Worm (Caenorhabditis elegans): ENCODE data around the gene srbc-70.

srbc-70 gene

DNA sequence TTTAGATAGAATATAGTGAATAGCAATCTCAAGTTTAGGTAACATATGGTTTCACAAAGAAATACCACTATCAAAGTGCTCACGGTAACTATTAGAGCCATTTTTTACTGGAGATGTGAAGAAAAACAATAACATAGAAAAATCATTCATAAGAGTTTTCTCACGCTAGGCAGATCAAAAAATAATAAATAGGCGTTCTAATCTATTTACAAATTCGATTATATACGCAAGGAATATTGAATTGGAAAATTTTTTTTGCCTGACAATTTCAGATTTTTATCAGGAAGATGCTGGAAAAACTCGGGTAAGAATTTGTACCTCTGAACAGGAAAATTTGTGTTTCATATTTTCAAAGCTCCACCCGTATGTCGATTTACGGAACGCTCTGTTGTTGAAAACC, at the start of gene srbc-70:
TSS of gene srbc-70 (minus strand) at position 101 of the 400 bp plus-strand sequence.
- TF ChIP-seq dmd-8 (GFP tag; IDR thresholded peaks at IDR 0.05) (no peak), mxl-3 (GFP tag; optimal IDR thresholded peaks at IDR 0.05) (no peak), ama-1 (optimal IDR thresholded peaks at IDR 0.05) (no peak), lin-15B (tag; optimal IDR thresholded peaks at IDR 0.05) (no peak), F37D6.2 (tag; optimal IDR thresholded peaks at IDR 0.05) (no peak), R02D3.7 (tag; optimal IDR thresholded peaks at IDR 0.05) (no peak), dpl-1 (GFP tag; optimal IDR thresholded peaks at IDR 0.05) (no peak), zfp-3 (GFP tag; conservative IDR thresholded peaks at IDR 0.05) (no peak)

- TF ChIP-seq ceh-44 (GFP tag; IDR thresholded peaks at IDR 0.05), result no peak
Measured at ce11 chrIV:4272167-4272566, 44.4 kb upstream of the srbc-70 start, which contains the start of gene F36A4.1. F36A4.1 (plus strand) TSS chrIV:4272467.

DNA sequence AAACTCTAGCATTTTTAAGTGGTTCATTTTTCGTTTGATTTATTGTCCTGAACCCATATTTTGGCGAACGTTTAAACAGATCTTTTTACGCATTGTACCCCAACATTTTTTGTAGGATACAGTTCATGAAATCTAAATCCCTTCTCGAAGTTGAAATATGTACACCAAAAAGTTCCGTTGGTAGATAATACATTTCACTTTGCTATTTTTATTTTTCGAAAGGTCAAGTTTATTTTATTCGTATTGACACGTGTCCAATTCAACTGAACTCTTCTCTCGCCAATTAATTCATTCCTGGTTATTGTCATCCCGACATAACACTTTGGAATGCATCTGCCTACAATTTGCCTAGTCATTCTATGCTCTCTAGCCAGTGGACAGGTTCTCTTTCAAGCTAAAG, 43.1 kb upstream of the srbc-70 start, which contains the start of gene F36A4.2:
TSS of gene F36A4.2 (plus strand) at position 301 of the 400 bp plus-strand sequence.
- TF ChIP-seq nhr-28 (tag; optimal IDR thresholded peaks at IDR 0.05), result no peak
- no peak for TF ChIP-seq unc-130 (GFP tag; optimal IDR thresholded peaks at IDR 0.05)
- no peak for TF ChIP-seq F49E8.2 (tag; optimal IDR thresholded peaks at IDR 0.05; ENCODE audit: borderline replicate concordance)
- TF ChIP-seq saeg-2 (GFP tag; IDR thresholded peaks at IDR 0.05), result no peak
- TF ChIP-seq daf-16 (GFP tag; optimal IDR thresholded peaks at IDR 0.05), result no peak
- no peak for TF ChIP-seq daf-16 (tag; optimal IDR thresholded peaks at IDR 0.05)
- TF ChIP-seq madf-5 (GFP tag; IDR thresholded peaks at IDR 0.05), result no peak
- no peak for TF ChIP-seq dmd-8 (GFP tag; IDR thresholded peaks at IDR 0.05)
- no peak for TF ChIP-seq set-16 (GFP tag; IDR thresholded peaks at IDR 0.05)
- TF ChIP-seq skn-1 (tag; optimal IDR thresholded peaks at IDR 0.05), result no peak
- no peak for TF ChIP-seq ZK546.5 (tag; optimal IDR thresholded peaks at IDR 0.05)
- no peak for TF ChIP-seq attf-4 (tag; optimal IDR thresholded peaks at IDR 0.05)
- no peak for TF ChIP-seq jun-1 (tag; optimal IDR thresholded peaks at IDR 0.05)
- TF ChIP-seq mxl-3 (GFP tag; optimal IDR thresholded peaks at IDR 0.05), result no peak
- no peak for TF ChIP-seq pha-4 (GFP tag; IDR thresholded peaks at IDR 0.05)
- no peak for TF ChIP-seq pha-4 (tag; optimal IDR thresholded peaks at IDR 0.05)
- TF ChIP-seq nhr-25 (tag; optimal IDR thresholded peaks at IDR 0.05; ENCODE audit: borderline replicate concordance, insufficient read depth), result no peak
- TF ChIP-seq zfp-2 (tag; optimal IDR thresholded peaks at IDR 0.05), result no peak
- no peak for TF ChIP-seq zip-11 (GFP tag; IDR thresholded peaks at IDR 0.05)
- TF ChIP-seq nhr-42 (GFP tag; IDR thresholded peaks at IDR 0.05), result no peak
- TF ChIP-seq ceh-28 (tag; optimal IDR thresholded peaks at IDR 0.05), result no peak
- TF ChIP-seq nhr-11 (tag; optimal IDR thresholded peaks at IDR 0.05), result no peak

DNA sequence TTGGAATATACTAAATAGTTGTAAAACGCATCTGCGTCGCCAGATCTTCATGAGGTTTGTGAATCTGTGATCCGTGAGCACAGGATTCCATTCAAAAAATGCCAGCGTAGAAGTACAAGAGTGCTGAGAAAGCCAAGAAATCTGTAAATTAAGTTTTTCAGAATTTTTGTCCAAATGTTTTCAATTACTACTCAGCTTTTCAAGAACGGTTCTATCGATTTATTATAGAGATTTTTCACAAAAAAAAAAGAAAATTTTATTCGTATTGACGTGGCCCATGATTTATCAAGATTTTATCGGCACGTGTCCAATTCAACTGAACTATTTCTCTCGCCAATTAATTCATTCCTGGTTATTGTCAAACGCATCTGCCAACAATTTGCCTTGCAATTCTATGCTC, 41.5 kb upstream of the srbc-70 start, which contains the start of gene F36A4.3:
TSS of gene F36A4.3 (plus strand) at position 301 of the 400 bp plus-strand sequence.
- TF ChIP-seq unc-62 (GFP tag; optimal IDR thresholded peaks at IDR 0.05 in 1 of 2) (peak in 1 of 2 experiments; percentile 73), unc-62 (tag; optimal IDR thresholded peaks at IDR 0.05) (no peak), lin-1 (GFP tag; IDR thresholded peaks at IDR 0.05) (no peak), unc-130 (GFP tag; optimal IDR thresholded peaks at IDR 0.05) (no peak)

- no peak for TF ChIP-seq daf-8 (GFP tag; IDR thresholded peaks at IDR 0.05)
- TF ChIP-seq Y5F2A.4 (GFP tag; optimal IDR thresholded peaks at IDR 0.05), result no peak
- no peak for TF ChIP-seq hlh-11 (tag; optimal IDR thresholded peaks at IDR 0.05)
- no peak for TF ChIP-seq ama-1 (optimal IDR thresholded peaks at IDR 0.05)
- TF ChIP-seq mdt-29 (GFP tag; IDR thresholded peaks at IDR 0.05), result no peak
- no peak for TF ChIP-seq egl-43 (GFP tag; IDR thresholded peaks at IDR 0.05)
- no peak for TF ChIP-seq ces-1 (GFP tag; optimal IDR thresholded peaks at IDR 0.05)
- no peak for TF ChIP-seq duxl-1 (tag; optimal IDR thresholded peaks at IDR 0.05; ENCODE audit: poor library complexity)
- no peak for TF ChIP-seq madf-5 (GFP tag; IDR thresholded peaks at IDR 0.05)
- no peak for TF ChIP-seq madf-9 (GFP tag; conservative IDR thresholded peaks at IDR 0.05)
- TF ChIP-seq mdl-1 (tag; optimal IDR thresholded peaks at IDR 0.05), result no peak
- TF ChIP-seq snpc-4 (tag; optimal IDR thresholded peaks at IDR 0.05), result no peak
- TF ChIP-seq T20F7.1 (GFP tag; optimal IDR thresholded peaks at IDR 0.05), result no peak
- TF ChIP-seq dmd-8 (GFP tag; IDR thresholded peaks at IDR 0.05), result no peak
- no peak for TF ChIP-seq spr-1 (tag; optimal IDR thresholded peaks at IDR 0.05)
- TF ChIP-seq ceh-62 (tag; optimal IDR thresholded peaks at IDR 0.05), result no peak
- no peak for TF ChIP-seq F44E2.7 (GFP tag; IDR thresholded peaks at IDR 0.05)
- no peak for TF ChIP-seq Y48G9A.11 (GFP tag; IDR thresholded peaks at IDR 0.05)
Measured at ce11 chrIV:4267320-4267719, 39.5 kb upstream of the srbc-70 start, which contains the start of gene F36A4.4. F36A4.4 (plus strand) TSS chrIV:4267620.
